Worm (Caenorhabditis elegans) whole organism, young adult: ENCODE data around the gene srz-16.
A peak's percentile ranks its signal among the peaks of the same experiment; 100 is the strongest.

Source experiments
- B0261.1 ChIP-seq: sonication (generic microtip); optimal IDR thresholded peaks from 2 replicates; lab custom pipeline; 2016; ENCODE audit warnings: mild to moderate bottlenecking, missing genetic modification characterization, moderate library complexity, missing compliant biosample characterization
- F55B11.4 ChIP-seq: sonication (generic microtip); optimal IDR thresholded peaks from 2 replicates; lab custom pipeline; 2016; ENCODE audit warnings: missing compliant biosample characterization, missing genetic modification characterization, borderline replicate concordance; ENCODE audit not compliant: insufficient read depth
- T07F8.4 ChIP-seq: sonication (generic microtip); optimal IDR thresholded peaks from 2 replicates; lab custom pipeline; 2016; ENCODE audit warnings: mild to moderate bottlenecking, missing genetic modification characterization, moderate library complexity, missing compliant biosample characterization
- akir-1 ChIP-seq: fragments of 200-800 bp; sonication (Bioruptor generic); optimal IDR thresholded peaks from 2 replicates; lab custom pipeline; 2018; ENCODE audit warnings: mild to moderate bottlenecking, missing genetic modification characterization, moderate library complexity, missing compliant biosample characterization
- attf-3 ChIP-seq: fragments of 200-800 bp; sonication (Bioruptor generic); conservative IDR thresholded peaks from 2 replicates; pipeline ENCODE4 v1.3.6; 2022; ENCODE audit warnings: missing genetic modification reagents, missing genetic modification characterization, missing compliant biosample characterization
- attf-5 ChIP-seq: fragments of 200-800 bp; sonication (Bioruptor generic); optimal IDR thresholded peaks from 2 replicates; lab custom pipeline; 2018; ENCODE audit warnings: mild to moderate bottlenecking, missing genetic modification characterization, missing compliant biosample characterization
- ceh-27 ChIP-seq: fragments of 200-800 bp; sonication (Bioruptor generic); optimal IDR thresholded peaks from 2 replicates; lab custom pipeline; 2018; ENCODE audit warnings: mild to moderate bottlenecking, missing genetic modification characterization, moderate library complexity, missing compliant biosample characterization
- dox-1 ChIP-seq: fragments of 200-800 bp; sonication (Bioruptor generic); IDR thresholded peaks from 2 replicates; pipeline ENCODE4 v1.3.6; 2022; ENCODE audit warnings: missing genetic modification reagents, missing genetic modification characterization, missing compliant biosample characterization
- dpff-1 ChIP-seq: sonication (generic microtip); optimal IDR thresholded peaks from 2 replicates; lab custom pipeline; 2017; ENCODE audit warnings: mild to moderate bottlenecking, missing genetic modification characterization, missing compliant biosample characterization
- egl-44 ChIP-seq: fragments of 200-800 bp; sonication (Bioruptor generic); IDR thresholded peaks from 2 replicates; pipeline ENCODE4 v1.3.6; 2022; ENCODE audit warnings: missing genetic modification reagents, missing genetic modification characterization, missing compliant biosample characterization
- egrh-3 ChIP-seq: fragments of 200-800 bp; sonication (Bioruptor generic); IDR thresholded peaks from 2 replicates; pipeline ENCODE4 v1.3.6; 2022; ENCODE audit warnings: missing genetic modification reagents, missing genetic modification characterization, missing compliant biosample characterization
- ekl-4 ChIP-seq: fragments of 200-800 bp; sonication (Bioruptor generic); IDR thresholded peaks from 2 replicates; pipeline ENCODE4 v1.3.6; 2022; ENCODE audit warnings: missing genetic modification reagents, missing genetic modification characterization, missing compliant biosample characterization
- ets-4 ChIP-seq: fragments of 200-800 bp; sonication (Bioruptor generic); optimal IDR thresholded peaks from 2 replicates; lab custom pipeline; 2018; ENCODE audit warnings: mild to moderate bottlenecking, missing genetic modification characterization, missing compliant biosample characterization
- hmg-20 ChIP-seq: fragments of 200-800 bp; sonication (Bioruptor generic); IDR thresholded peaks from 2 replicates; pipeline ENCODE4 v1.3.6; 2022; ENCODE audit warnings: missing genetic modification reagents, missing genetic modification characterization, missing compliant biosample characterization
- let-526 ChIP-seq: fragments of 200-800 bp; sonication (Bioruptor generic); IDR thresholded peaks from 2 replicates; pipeline ENCODE4 v1.3.6; 2022; ENCODE audit warnings: missing genetic modification reagents, missing genetic modification characterization, missing compliant biosample characterization
- madf-6 ChIP-seq: fragments of 200-800 bp; sonication (Bioruptor generic); IDR thresholded peaks from 2 replicates; pipeline ENCODE4 v1.3.6; 2022; ENCODE audit warnings: missing genetic modification reagents, missing genetic modification characterization, missing compliant biosample characterization
- mes-4 ChIP-seq: sonication (generic microtip); optimal IDR thresholded peaks from 2 replicates; lab custom pipeline; 2016; ENCODE audit warnings: missing genotype, missing genetic modification characterization, missing compliant biosample characterization
- mxl-1 ChIP-seq: sonication (generic microtip); optimal IDR thresholded peaks from 2 replicates; lab custom pipeline; 2016; ENCODE audit warnings: missing genetic modification characterization, missing compliant biosample characterization
- nfyb-1 ChIP-seq: fragments of 200-800 bp; sonication (Bioruptor generic); IDR thresholded peaks from 2 replicates; pipeline ENCODE4 v1.3.6; 2022; ENCODE audit warnings: missing genetic modification reagents, missing genetic modification characterization, missing compliant biosample characterization
- nhr-80 ChIP-seq: sonication (generic microtip); optimal IDR thresholded peaks from 2 replicates; lab custom pipeline; 2016; ENCODE audit warnings: missing genetic modification characterization, missing compliant biosample characterization
- nhr-90 ChIP-seq: sonication (generic microtip); optimal IDR thresholded peaks from 2 replicates; lab custom pipeline; 2016; ENCODE audit warnings: missing genotype, mild to moderate bottlenecking, missing genetic modification characterization, missing compliant biosample characterization
- rcor-1 ChIP-seq: fragments of 200-800 bp; sonication (Bioruptor generic); IDR thresholded peaks from 2 replicates; pipeline ENCODE4 v1.3.6; 2022; ENCODE audit warnings: missing genetic modification reagents, missing genetic modification characterization, missing compliant biosample characterization
- repo-1 ChIP-seq: sonication (generic microtip); optimal IDR thresholded peaks from 2 replicates; lab custom pipeline; 2017; ENCODE audit warnings: mild to moderate bottlenecking, missing genetic modification characterization, missing compliant biosample characterization
- snpc-1.1 ChIP-seq: sonication (generic microtip); optimal IDR thresholded peaks from 2 replicates; lab custom pipeline; 2017; ENCODE audit warnings: missing genetic modification characterization, mild to moderate bottlenecking, missing compliant biosample characterization, antibody characterized with exemption, moderate library complexity, missing genotype, missing genetic modification reagents; ENCODE audit not compliant: insufficient read depth
- snpc-4 ChIP-seq, 5 experiments: fragments of 150-350 bp in 1 of 5; sonication (generic microtip) in 4 of 5; optimal IDR thresholded peaks; 2 replicates each; lab custom pipeline; 2014 to 2018; ENCODE audit warnings: missing genetic modification characterization in 5 of 5, missing biosample characterization in 3 of 5, antibody characterized with exemption in 2 of 5, mild to moderate bottlenecking in 2 of 5, missing compliant biosample characterization in 2 of 5, missing genotype in 2 of 5, moderate library complexity in 2 of 5, missing genetic modification reagents in 1 of 5
- ztf-25 ChIP-seq: fragments of 200-800 bp; sonication (Bioruptor generic); IDR thresholded peaks from 2 replicates; pipeline ENCODE4 v1.3.6; 2022; ENCODE audit warnings: missing genetic modification reagents, missing genetic modification characterization, missing compliant biosample characterization
- ztf-28 ChIP-seq: fragments of 200-800 bp; sonication (Bioruptor generic); IDR thresholded peaks from 2 replicates; pipeline ENCODE4 v1.3.6; 2022; ENCODE audit warnings: missing genetic modification reagents, missing genetic modification characterization, missing compliant biosample characterization
- ztf-3 ChIP-seq: fragments of 200-800 bp; sonication (Bioruptor generic); optimal IDR thresholded peaks from 2 replicates; lab custom pipeline; 2018; ENCODE audit warnings: mild to moderate bottlenecking, missing genetic modification characterization, missing compliant biosample characterization
- ztf-6 ChIP-seq: fragments of 200-800 bp; sonication (Bioruptor generic); IDR thresholded peaks from 2 replicates; pipeline ENCODE4 v1.3.6; 2022; ENCODE audit warnings: missing genetic modification reagents, missing genetic modification characterization, missing compliant biosample characterization

Gene srz-16

ce11 chrV:20147662-20148245 lies 38.7 kb downstream of the srz-16 start, which contains the start of gene Y113G7A.13:
Gene Y113G7A.13, plus strand, starts transcription at chrV:20148195.
- TF ChIP-seq attf-5 (peak; percentile 41), nhr-80 (tag; lab: Kevin White, UChicago) (peak; percentile 79), egl-44 (GFP tag; lab: Robert Waterston, UW) (no peak)

ce11 chrV:20143711-20144110 lies 42.8 kb downstream of the srz-16 start:
- TF ChIP-seq egrh-3: no peak
- TF ChIP-seq dpff-1: no peak
- no peak for TF ChIP-seq snpc-4 (GFP tag; optimal IDR thresholded peaks at IDR 0.05; lab: Kevin White, UChicago)
- TF ChIP-seq snpc-4 (tag; optimal IDR thresholded peaks at IDR 0.05; lab: Kevin White, UChicago): peak in 2 of 4 experiments; percentile 72 to 79
- no peak for TF ChIP-seq T07F8.4 (tag; lab: Kevin White, UChicago)
- no peak for TF ChIP-seq akir-1
- no peak for TF ChIP-seq repo-1
- peak; percentile 61 for TF ChIP-seq snpc-1.1

DNA sequence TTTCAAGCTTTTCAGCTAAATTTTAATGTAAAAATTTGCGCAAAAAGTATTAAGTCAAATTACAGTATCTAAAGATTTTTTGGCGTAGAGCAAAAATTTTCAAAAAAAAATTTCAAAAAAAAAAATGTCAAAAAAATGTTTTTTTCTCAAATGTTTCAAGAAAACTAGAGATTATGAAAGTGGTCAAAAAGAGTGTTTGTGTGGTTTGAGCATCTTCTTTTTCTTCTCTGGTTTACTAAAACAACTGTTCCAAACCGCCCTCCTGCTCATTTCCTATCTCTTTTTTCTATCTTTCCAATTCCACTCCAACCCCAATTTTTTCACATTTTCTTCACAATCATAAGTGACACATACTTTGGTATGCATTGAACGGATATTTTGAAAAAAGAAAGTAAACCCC lies 44.2 kb downstream of the srz-16 start, which contains the start of gene Y113G7A.12:
Gene Y113G7A.12 (plus strand): TSS at position 301 of the 400 bp plus-strand sequence.
- no peak for TF ChIP-seq nfyb-1 (GFP tag; lab: Robert Waterston, UW)
- TF ChIP-seq dox-1 (GFP tag; lab: Robert Waterston, UW): no peak
- no peak for TF ChIP-seq dpff-1
- TF ChIP-seq attf-3 (GFP tag; lab: Robert Waterston, UW): no peak
- no peak for TF ChIP-seq ztf-3
- TF ChIP-seq F55B11.4: no peak
- TF ChIP-seq rcor-1 (GFP tag; lab: Robert Waterston, UW): no peak
- TF ChIP-seq hmg-20: no peak
- TF ChIP-seq mxl-1 (tag; lab: Kevin White, UChicago): no peak
- TF ChIP-seq ztf-28 (GFP tag; lab: Robert Waterston, UW): no peak
- no peak for TF ChIP-seq nhr-90
- no peak for TF ChIP-seq ztf-6 (GFP tag; lab: Robert Waterston, UW)
- TF ChIP-seq ets-4 (GFP tag; lab: Kevin White, UChicago): no peak
- TF ChIP-seq mes-4 (tag; lab: Kevin White, UChicago): no peak
- no peak for TF ChIP-seq ekl-4 (GFP tag; lab: Robert Waterston, UW)
- TF ChIP-seq, all 124 proteins: peak for 0

DNA sequence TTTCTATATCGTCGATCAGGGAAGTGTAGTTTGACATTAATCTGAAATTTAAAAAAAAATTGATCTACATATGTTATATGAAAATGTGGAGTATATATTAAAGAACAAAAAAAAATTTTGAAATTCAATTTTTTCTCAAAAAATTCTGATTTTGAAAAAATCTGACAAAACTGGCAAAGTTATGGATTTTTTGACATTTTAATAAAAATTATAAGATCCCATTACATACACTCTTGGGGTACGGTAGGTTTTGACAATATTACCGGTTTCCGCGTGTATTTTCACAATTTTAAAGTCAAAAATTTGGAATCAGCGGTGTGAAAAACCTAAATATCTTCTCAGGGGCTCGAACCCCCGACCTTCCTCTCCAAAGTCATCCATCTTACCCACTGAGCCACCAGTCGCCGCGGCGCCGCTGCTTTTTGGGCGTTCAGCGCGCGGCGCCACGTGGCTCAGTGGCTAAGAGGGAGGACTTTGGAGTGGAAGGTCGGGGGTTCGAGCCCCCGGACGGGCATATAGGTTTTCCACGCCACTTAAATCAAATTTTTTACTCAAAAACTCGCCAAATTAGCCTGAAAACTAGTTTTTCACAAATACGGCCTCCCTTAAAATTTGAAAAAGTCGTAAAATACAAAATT lies 48.0 kb downstream of the srz-16 start, which contains the start of gene Y113G7A.14:
Gene Y113G7A.14 (minus strand): TSS at position 51 of the 638 bp plus-strand sequence.
- TF ChIP-seq egrh-3 (peak; percentile 67; the same call in 1 of the 2 replicates), ztf-25 (GFP tag; lab: Robert Waterston, UW) (0 out of 2 replicates have a peak, but pooled peaks have one; percentile 48), ceh-27 (GFP tag; lab: Kevin White, UChicago) (no peak), madf-6 (GFP tag; lab: Robert Waterston, UW) (no peak), B0261.1 (tag; lab: Kevin White, UChicago) (no peak)
- TF ChIP-seq, all 124 proteins: peak for 2

- no peak for TF ChIP-seq let-526 (GFP tag; lab: Robert Waterston, UW)
Observed at ce11 chrV:20135247-20135646, 51.2 kb downstream of the srz-16 start, which contains the start of gene Y113G7A.22. Gene Y113G7A.22, minus strand, starts transcription at chrV:20135347.
